Worm (Caenorhabditis elegans): ENCODE data around the gene abcx-1.
A peak's percentile ranks its signal among the peaks of the same experiment; 100 is the strongest.

DNA sequence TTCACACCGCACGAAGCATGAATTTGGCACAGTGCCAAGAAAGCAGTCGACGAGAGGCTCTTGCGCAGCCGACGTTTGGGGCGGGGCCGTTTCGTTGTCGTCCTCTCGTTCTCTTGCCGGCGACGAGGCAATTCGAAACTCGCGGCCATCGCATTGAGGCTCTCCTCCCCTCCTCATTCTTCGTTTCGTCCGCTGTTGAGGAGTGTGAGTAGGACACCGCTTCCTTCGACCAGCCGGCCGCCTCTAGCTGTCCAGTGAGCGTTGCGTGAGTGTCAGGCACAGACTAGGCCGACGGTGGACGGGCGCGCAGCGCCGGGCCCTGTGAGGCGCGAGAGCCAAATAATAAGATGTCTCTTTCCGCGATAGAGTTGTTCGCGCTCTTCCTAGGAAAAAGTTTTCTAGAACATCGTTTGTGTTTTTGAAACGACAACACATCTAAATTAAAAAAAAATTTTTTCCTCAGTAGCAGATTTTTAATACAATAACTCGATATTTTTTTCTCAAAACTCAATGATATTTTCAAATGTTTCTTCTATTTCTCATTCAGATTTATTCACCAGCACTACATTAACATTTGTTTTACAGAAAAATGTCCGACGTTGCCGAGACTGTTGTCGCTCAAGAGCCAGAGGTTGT, 40.0 kb upstream of the abcx-1 start, which contains the start of the genes T28D9.11 and T28D9.1:
- TF ChIP-seq pqm-1 (tag; optimal IDR thresholded peaks at IDR 0.05): no peak
- TF ChIP-seq nhr-28 (tag; optimal IDR thresholded peaks at IDR 0.05): no peak
- TF ChIP-seq elt-1 (tag; optimal IDR thresholded peaks at IDR 0.05): no peak
- TF ChIP-seq aly-2 (tag; optimal IDR thresholded peaks at IDR 0.05): no peak
- peak; percentile 86 for TF ChIP-seq nfya-1 (tag; optimal IDR thresholded peaks at IDR 0.05; ENCODE audit: insufficient read depth)
- TF ChIP-seq daf-12 (tag; optimal IDR thresholded peaks at IDR 0.05): no peak
- no peak for TF ChIP-seq fkh-2 (tag; optimal IDR thresholded peaks at IDR 0.05)
- no peak for TF ChIP-seq mdl-1 (tag; optimal IDR thresholded peaks at IDR 0.05)
- no peak for TF ChIP-seq nhr-237 (tag; optimal IDR thresholded peaks at IDR 0.05)
- TF ChIP-seq nhr-12 (tag; optimal IDR thresholded peaks at IDR 0.05): no peak
- TF ChIP-seq nhr-25 (tag; optimal IDR thresholded peaks at IDR 0.05): no peak
- TF ChIP-seq ceh-82 (tag; optimal IDR thresholded peaks at IDR 0.05): no peak
- TF ChIP-seq eor-1 (tag; optimal IDR thresholded peaks at IDR 0.05): no peak
- no peak for TF ChIP-seq skn-1 (tag; optimal IDR thresholded peaks at IDR 0.05)
